Worm (Caenorhabditis elegans) whole organism, L4 larva: Measurements from ENCODE around the gene tag-250.

ENCODE experiments used
- F49E8.2 ChIP-seq: sonication (generic microtip); optimal IDR thresholded peaks from 2 replicates; lab custom pipeline; 2016; ENCODE audit warnings: missing compliant biosample characterization, mild to moderate bottlenecking, missing genetic modification characterization, borderline replicate concordance
- aha-1 ChIP-seq: fragments of 150-350 bp; peaks from one replicate; lab custom pipeline; 2014; ENCODE audit warnings: missing biosample characterization, missing genetic modification characterization
- ceh-28 ChIP-seq: fragments of 150-350 bp; optimal IDR thresholded peaks from 2 replicates; lab custom pipeline; 2014; ENCODE audit warnings: missing biosample characterization, missing genetic modification reagents, missing genetic modification characterization
- egl-43 ChIP-seq: fragments of 200-800 bp; sonication (Bioruptor generic); IDR thresholded peaks from 2 replicates; pipeline ENCODE4 v1.3.6; 2022; ENCODE audit warnings: missing genetic modification reagents, missing genetic modification characterization, missing compliant biosample characterization
- nhr-41 ChIP-seq: fragments of 200-800 bp; sonication (Bioruptor generic); IDR thresholded peaks from 2 replicates; pipeline ENCODE4 v1.3.6; 2022; ENCODE audit warnings: missing genetic modification reagents, missing genetic modification characterization, missing compliant biosample characterization

ce11 chrIII:7933235-7933634 is 8.5 kb upstream of the tag-250 start, which contains the start of gene ran-2:
- TF ChIP-seq ceh-28 (tag; lab: Kevin White, UChicago) (no peak), nhr-41 (GFP tag; lab: Robert Waterston, UW) (no peak), aha-1 (tag; lab: Kevin White, UChicago) (no peak), egl-43 (GFP tag; lab: Robert Waterston, UW) (no peak), F49E8.2 (no peak)
